Fruit fly (Drosophila melanogaster): ENCODE measurements around the gene CG2162.
A peak's percentile ranks its signal among the peaks of the same experiment; 100 is the strongest.

Gene CG2162

dm6 chr3L:3078398-3079155 is 43.6 kb downstream of the CG2162 start (continued):
- TF ChIP-seq CG7271 (tag; optimal IDR thresholded peaks at IDR 0.05) (no peak), D (optimal IDR thresholded peaks at IDR 0.05) (no peak), D (GFP tag; optimal IDR thresholded peaks at IDR 0.05) (no peak), stc (GFP tag; IDR thresholded peaks at IDR 0.05) (0 out of 2 replicates have a peak, but pooled peaks have one; percentile 56), CG10274 (GFP tag; optimal IDR thresholded peaks at IDR 0.05) (no peak), Trl (optimal IDR thresholded peaks at IDR 0.05) (no peak), Trl (GFP tag; optimal IDR thresholded peaks at IDR 0.05) (peak; percentile 38), ham (GFP tag; IDR thresholded peaks at IDR 0.05) (no peak), insv (GFP tag; optimal IDR thresholded peaks at IDR 0.05) (no peak), CG15601 (tag; optimal IDR thresholded peaks at IDR 0.05) (no peak), tx (GFP tag; optimal IDR thresholded peaks at IDR 0.05) (no peak), ken (GFP tag; IDR thresholded peaks at IDR 0.05) (no peak), tio (GFP tag; optimal IDR thresholded peaks at IDR 0.05) (no peak), CG15269 (tag; optimal IDR thresholded peaks at IDR 0.05) (peak; percentile 41), vvl (GFP tag; IDR thresholded peaks at IDR 0.05) (peak; percentile 85), CG8944 (GFP tag; optimal IDR thresholded peaks at IDR 0.05) (no peak), CG8924 (tag; optimal IDR thresholded peaks at IDR 0.05) (peak; percentile 34), CG7963 (GFP tag; IDR thresholded peaks at IDR 0.05; ENCODE audit: partially characterized antibody) (no peak), Doc2 (GFP tag; IDR thresholded peaks at IDR 0.05) (no peak), CG6854 (GFP tag; optimal IDR thresholded peaks at IDR 0.05) (no peak), grn (GFP tag; optimal IDR thresholded peaks at IDR 0.05) (no peak), Mrtf (GFP tag; IDR thresholded peaks at IDR 0.05) (no peak), CG1529 (GFP tag; optimal IDR thresholded peaks at IDR 0.05) (peak; percentile 14), CG4707 (GFP tag; optimal IDR thresholded peaks at IDR 0.05) (no peak), CG4360 (GFP tag; IDR thresholded peaks at IDR 0.05) (no peak), odd (GFP tag; optimal IDR thresholded peaks at IDR 0.05) (peak; percentile 33), ERR (GFP tag; optimal IDR thresholded peaks at IDR 0.05) (no peak), Sox100B (GFP tag; optimal IDR thresholded peaks at IDR 0.05) (peak; percentile 52), ato (GFP tag; IDR thresholded peaks at IDR 0.05; ENCODE audit: partially characterized antibody) (no peak), ro (GFP tag; IDR thresholded peaks at IDR 0.05) (no peak), NC2β (GFP tag; optimal IDR thresholded peaks at IDR 0.05) (no peak), psq (GFP tag; optimal IDR thresholded peaks at IDR 0.05) (no peak), luna (GFP tag; optimal IDR thresholded peaks at IDR 0.05) (no peak), schlank (tag; optimal IDR thresholded peaks at IDR 0.05) (peak; percentile 49), trh (GFP tag; optimal IDR thresholded peaks at IDR 0.05) (no peak), chinmo (GFP tag; IDR thresholded peaks at IDR 0.05; ENCODE audit: partially characterized antibody) (peak; percentile 90), kni (GFP tag; optimal IDR thresholded peaks at IDR 0.05) (peak; percentile 39), grau (tag; optimal IDR thresholded peaks at IDR 0.05) (peak; percentile 87), CG12744 (GFP tag; optimal IDR thresholded peaks at IDR 0.05) (no peak), Ada2b (GFP tag; IDR thresholded peaks at IDR 0.05) (no peak), pzg (GFP tag; optimal IDR thresholded peaks at IDR 0.05) (no peak), CG3163 (GFP tag; optimal IDR thresholded peaks at IDR 0.05) (peak; percentile 5), HLH4C (GFP tag; IDR thresholded peaks at IDR 0.05; ENCODE audit: partially characterized antibody) (no peak), CG30403 (GFP tag; optimal IDR thresholded peaks at IDR 0.05) (peak; percentile 50), CG13894 (tag; optimal IDR thresholded peaks at IDR 0.05) (peak; percentile 34), sisA (GFP tag; IDR thresholded peaks at IDR 0.05) (no peak), CG16863 (GFP tag; optimal IDR thresholded peaks at IDR 0.05) (no peak), Sin3A (optimal IDR thresholded peaks at IDR 0.05) (no peak), caup (GFP tag; optimal IDR thresholded peaks at IDR 0.05; ENCODE audit: severe bottlenecking) (peak; percentile 59), CG10431 (GFP tag; optimal IDR thresholded peaks at IDR 0.05) (no peak), lola (GFP tag; optimal IDR thresholded peaks at IDR 0.05) (peak in 1 of 3 experiments; percentile 0)
